Fruit fly (Drosophila melanogaster) whole organism, embryonic: ENCODE measurements around the gene CG16903.

ENCODE experiments used
- ATbp ChIP-seq: fragments of 200-800 bp; sonication (Bioruptor generic); optimal IDR thresholded peaks from 2 replicates; lab custom pipeline; 2017; ENCODE audit warnings: missing biosample characterization, mild to moderate bottlenecking, missing genetic modification characterization, missing genetic modification reagents
- CG10431 ChIP-seq: fragments of 200-800 bp; sonication (Bioruptor generic); optimal IDR thresholded peaks from 3 replicates; lab custom pipeline; 2018; ENCODE audit warnings: missing biosample characterization, mild to moderate bottlenecking, missing genetic modification characterization
- CG10543 ChIP-seq: fragments of 200-800 bp; sonication (Bioruptor generic); optimal IDR thresholded peaks from 3 replicates; lab custom pipeline; 2017; ENCODE audit warnings: missing biosample characterization, mild to moderate bottlenecking, missing genetic modification characterization, moderate library complexity
- CG12104 ChIP-seq: fragments of 200-800 bp; sonication (Bioruptor generic); optimal IDR thresholded peaks from 3 replicates; lab custom pipeline; 2016; ENCODE audit warnings: missing biosample characterization, missing genetic modification characterization
- CG13894 ChIP-seq: fragments of 200-800 bp; sonication (Bioruptor generic); optimal IDR thresholded peaks from 3 replicates; lab custom pipeline; 2018; ENCODE audit warnings: missing biosample characterization, mild to moderate bottlenecking, missing genetic modification characterization, moderate library complexity
- CG15011 ChIP-seq: fragments of 200-800 bp; sonication (Bioruptor generic); optimal IDR thresholded peaks from 3 replicates; lab custom pipeline; 2018; ENCODE audit warnings: missing biosample characterization, mild to moderate bottlenecking, missing genetic modification characterization
- CG15269 ChIP-seq: fragments of 200-800 bp; sonication (Bioruptor generic); optimal IDR thresholded peaks from 2 replicates; lab custom pipeline; 2018; ENCODE audit warnings: missing biosample characterization, mild to moderate bottlenecking, missing genetic modification characterization, moderate library complexity
- CG31224 ChIP-seq: fragments of 200-800 bp; sonication (Bioruptor generic); IDR thresholded peaks from 2 replicates; pipeline ENCODE4 v1.3.6; 2022; ENCODE audit warnings: missing biosample characterization, missing genetic modification characterization
- CG31388 ChIP-seq: fragments of 200-800 bp; sonication (Bioruptor generic); optimal IDR thresholded peaks from 2 replicates; lab custom pipeline; 2016; ENCODE audit warnings: missing biosample characterization, missing genetic modification characterization
- CG3407 ChIP-seq: fragments of 200-800 bp; sonication (Bioruptor generic); optimal IDR thresholded peaks from 2 replicates; lab custom pipeline; 2018; ENCODE audit warnings: missing biosample characterization, mild to moderate bottlenecking, missing genetic modification characterization
- CG5180 ChIP-seq: fragments of 200-800 bp; sonication (Bioruptor generic); optimal IDR thresholded peaks from 3 replicates; lab custom pipeline; 2017; ENCODE audit warnings: missing biosample characterization, missing genetic modification characterization, mild to moderate bottlenecking, moderate library complexity, missing genetic modification reagents
- CG6175 ChIP-seq: fragments of 200-800 bp; sonication (Bioruptor generic); IDR thresholded peaks from 3 replicates; pipeline ENCODE4 v1.3.6; 2022; ENCODE audit warnings: missing biosample characterization, missing genetic modification characterization
- CG6791 ChIP-seq: fragments of 200-800 bp; sonication (Bioruptor generic); IDR thresholded peaks from 3 replicates; pipeline ENCODE4 v1.3.6; 2022; ENCODE audit warnings: missing biosample characterization, missing genetic modification characterization; ENCODE audit not compliant: partially characterized antibody
- CG8944 ChIP-seq: fragments of 200-800 bp; sonication (Bioruptor generic); optimal IDR thresholded peaks from 3 replicates; lab custom pipeline; 2016; ENCODE audit warnings: missing biosample characterization, missing genetic modification characterization
- CG9817 ChIP-seq: fragments of 200-800 bp; sonication (Bioruptor generic); optimal IDR thresholded peaks from 2 replicates; lab custom pipeline; 2018; ENCODE audit warnings: missing biosample characterization, mild to moderate bottlenecking, missing genetic modification characterization, moderate library complexity
- CrebB ChIP-seq: fragments of 200-800 bp; sonication (Bioruptor generic); optimal IDR thresholded peaks from 3 replicates; lab custom pipeline; 2018; ENCODE audit warnings: missing biosample characterization, mild to moderate bottlenecking, missing genetic modification characterization
- D ChIP-seq, 2 experiments: fragments of 200-800 bp in 1 of 2; fragments of >200 bp in 1 of 2; sonication (Bioruptor generic) in 1 of 2; optimal IDR thresholded peaks; 2 replicates in 1 of 2; 3 replicates in 1 of 2; lab custom pipeline; 2017; ENCODE audit warnings: mild to moderate bottlenecking in 1 of 2, missing biosample characterization in 1 of 2, missing genetic modification characterization in 1 of 2, missing genetic modification reagents in 1 of 2
- Doc2 ChIP-seq: fragments of 200-800 bp; sonication (Bioruptor generic); IDR thresholded peaks from 2 replicates; pipeline ENCODE4 v1.3.6; 2022; ENCODE audit warnings: missing biosample characterization, missing genetic modification characterization
- Drgx ChIP-seq: fragments of 200-800 bp; sonication (Bioruptor generic); IDR thresholded peaks from 2 replicates; pipeline ENCODE4 v1.3.6; 2022; ENCODE audit warnings: missing biosample characterization, missing genetic modification characterization
- E2f1 ChIP-seq: fragments of 200-800 bp; sonication (Bioruptor generic); IDR thresholded peaks from 2 replicates; pipeline ENCODE4 v1.3.6; 2022; ENCODE audit warnings: missing biosample characterization, missing genetic modification characterization
- ERR ChIP-seq: fragments of 200-800 bp; sonication (Bioruptor generic); optimal IDR thresholded peaks from 2 replicates; lab custom pipeline; 2016; ENCODE audit warnings: missing biosample characterization, missing genetic modification characterization
- Ets65A ChIP-seq: fragments of 200-800 bp; sonication (Bioruptor generic); peaks from one replicate; lab custom pipeline; 2016; ENCODE audit warnings: missing biosample characterization, missing genetic modification characterization
- Fer2 ChIP-seq: fragments of 200-800 bp; sonication (Bioruptor generic); optimal IDR thresholded peaks from 2 replicates; lab custom pipeline; 2018; ENCODE audit warnings: missing biosample characterization, mild to moderate bottlenecking, missing genetic modification characterization, moderate library complexity
- Gug ChIP-seq: fragments of 200-800 bp; sonication (Bioruptor generic); IDR thresholded peaks from 4 replicates; pipeline ENCODE4 v1.3.6; 2022; ENCODE audit warnings: missing biosample characterization, missing genetic modification characterization
- Lhr ChIP-seq: fragments of 200-800 bp; sonication (Bioruptor generic); optimal IDR thresholded peaks from 3 replicates; lab custom pipeline; 2017; ENCODE audit warnings: mild to moderate bottlenecking, missing biosample characterization, missing genetic modification reagents, missing genetic modification characterization
- Med ChIP-seq: fragments of 200-800 bp; sonication (Bioruptor generic); peaks from one replicate; lab custom pipeline; 2016; ENCODE audit warnings: missing biosample characterization, missing genetic modification characterization, mild to moderate bottlenecking, inconsistent platforms, moderate library complexity
- NK7.1 ChIP-seq: fragments of 200-800 bp; sonication (Bioruptor generic); optimal IDR thresholded peaks from 3 replicates; lab custom pipeline; 2016; ENCODE audit warnings: missing biosample characterization, missing genetic modification characterization
- Rfx ChIP-seq: fragments of 200-800 bp; sonication (Bioruptor generic); IDR thresholded peaks from 2 replicates; pipeline ENCODE4 v1.3.6; 2022; ENCODE audit warnings: missing biosample characterization, missing genetic modification characterization
- Six4 ChIP-seq: fragments of 200-800 bp; sonication (Bioruptor generic); optimal IDR thresholded peaks from 2 replicates; lab custom pipeline; 2016; ENCODE audit warnings: missing biosample characterization, missing genetic modification characterization
- ara ChIP-seq: fragments of 200-800 bp; sonication (Bioruptor generic); IDR thresholded peaks from 2 replicates; pipeline ENCODE4 v1.3.6; 2022; ENCODE audit warnings: missing biosample characterization, missing genetic modification characterization
- az2 ChIP-seq: fragments of 200-800 bp; sonication (Bioruptor generic); optimal IDR thresholded peaks from 3 replicates; lab custom pipeline; 2016; ENCODE audit warnings: missing biosample characterization, missing genetic modification characterization
- cwo ChIP-seq: fragments of 200-800 bp; sonication (Bioruptor generic); optimal IDR thresholded peaks from 3 replicates; lab custom pipeline; 2017; ENCODE audit warnings: missing biosample characterization, missing genetic modification characterization, mild to moderate bottlenecking, moderate library complexity, missing genetic modification reagents
- danr ChIP-seq: fragments of 200-800 bp; sonication (Bioruptor generic); IDR thresholded peaks from 2 replicates; pipeline ENCODE4 v1.3.6; 2022; ENCODE audit warnings: missing biosample characterization, missing genetic modification characterization
- dpn ChIP-seq, 2 experiments: fragments of 200-800 bp; sonication (Bioruptor generic); optimal IDR thresholded peaks; 3 replicates each; lab custom pipeline; 2016; ENCODE audit warnings: missing biosample characterization in 2 of 2, missing genetic modification characterization in 2 of 2
- emc ChIP-seq: fragments of 200-800 bp; sonication (Bioruptor generic); optimal IDR thresholded peaks from 2 replicates; lab custom pipeline; 2016; ENCODE audit warnings: missing biosample characterization, missing genetic modification characterization
- grau ChIP-seq: fragments of 200-800 bp; optimal IDR thresholded peaks from 3 replicates; lab custom pipeline; 2019; ENCODE audit warnings: missing biosample characterization, mild to moderate bottlenecking, missing genetic modification characterization, moderate library complexity
- her ChIP-seq: fragments of 200-800 bp; sonication (Bioruptor generic); optimal IDR thresholded peaks from 2 replicates; lab custom pipeline; 2016; ENCODE audit warnings: missing biosample characterization, missing genetic modification characterization
- inv ChIP-seq: fragments of 200-800 bp; sonication (Bioruptor generic); IDR thresholded peaks from 2 replicates; pipeline ENCODE4 v1.3.6; 2022; ENCODE audit warnings: missing biosample characterization, missing genetic modification characterization; ENCODE audit not compliant: partially characterized antibody
- jing ChIP-seq: fragments of 200-800 bp; sonication (Bioruptor generic); optimal IDR thresholded peaks from 2 replicates; lab custom pipeline; 2018; ENCODE audit warnings: missing biosample characterization, mild to moderate bottlenecking, missing genetic modification characterization
- lola ChIP-seq, 3 experiments: fragments of >200 bp in 2 of 3; fragments of 200-800 bp in 1 of 3; sonication (Bioruptor generic) in 1 of 3; optimal IDR thresholded peaks; 2 replicates each; lab custom pipeline; 2017 to 2019; ENCODE audit warnings: missing biosample characterization in 3 of 3, missing genetic modification characterization in 3 of 3, mild to moderate bottlenecking in 1 of 3, moderate library complexity in 1 of 3
- nerfin-2 ChIP-seq: fragments of 200-800 bp; sonication (Bioruptor generic); IDR thresholded peaks from 2 replicates; pipeline ENCODE4 v1.3.6; 2022; ENCODE audit warnings: missing biosample characterization, missing genetic modification characterization; ENCODE audit not compliant: partially characterized antibody
- nmo ChIP-seq: fragments of 200-800 bp; sonication (Bioruptor generic); optimal IDR thresholded peaks from 2 replicates; lab custom pipeline; 2018; ENCODE audit warnings: missing biosample characterization, mild to moderate bottlenecking, missing genetic modification characterization, moderate library complexity
- peb ChIP-seq: fragments of 200-800 bp; sonication (Bioruptor generic); IDR thresholded peaks from 2 replicates; pipeline ENCODE4 v1.3.6; 2022; ENCODE audit warnings: missing biosample characterization, missing genetic modification characterization
- pita ChIP-seq: fragments of 200-800 bp; sonication (Bioruptor generic); optimal IDR thresholded peaks from 2 replicates; lab custom pipeline; 2017; ENCODE audit warnings: missing biosample characterization, mild to moderate bottlenecking, missing genetic modification characterization
- pnt ChIP-seq: fragments of 200-800 bp; sonication (Bioruptor generic); optimal IDR thresholded peaks from 3 replicates; lab custom pipeline; 2016; ENCODE audit warnings: missing biosample characterization, missing genetic modification characterization
- shn ChIP-seq: fragments of 200-800 bp; sonication (Bioruptor generic); optimal IDR thresholded peaks from 3 replicates; lab custom pipeline; 2016; ENCODE audit warnings: missing biosample characterization, missing genetic modification characterization
- trh ChIP-seq: fragments of 200-800 bp; sonication (Bioruptor generic); optimal IDR thresholded peaks from 2 replicates; lab custom pipeline; 2016; ENCODE audit warnings: missing biosample characterization, missing genetic modification characterization
- zen2 ChIP-seq: fragments of 200-800 bp; sonication (Bioruptor generic); IDR thresholded peaks from 3 replicates; pipeline ENCODE4 v1.3.6; 2022; ENCODE audit warnings: missing biosample characterization, missing genetic modification characterization; ENCODE audit not compliant: partially characterized antibody

CG16903 gene

dm6 chrX:2123965-2124688 is 43.9 kb upstream of the CG16903 start (continued):
- TF ChIP-seq danr (GFP tag; lab: Robert Waterston, UW) (peak; percentile 91), az2 (peak; percentile 94), CG6791 (GFP tag; lab: Robert Waterston, UW) (0 out of 3 replicates have a peak, but pooled peaks have one; percentile 38), zen2 (GFP tag; lab: Robert Waterston, UW) (no peak), Doc2 (GFP tag; lab: Robert Waterston, UW) (peak; percentile 67; the same call in 1 of the 2 replicates), ATbp (GFP tag; lab: Kevin White, UChicago) (peak; percentile 95), E2f1 (GFP tag; lab: Robert Waterston, UW) (peak; percentile 91), CG15269 (peak; percentile 97), peb (GFP tag; lab: Robert Waterston, UW) (peak; percentile 74), Gug (GFP tag; lab: Robert Waterston, UW) (peak; percentile 94), lola (GFP tag; optimal IDR thresholded peaks at IDR 0.05; lab: Kevin White, UChicago) (peak in 1 of 3 experiments; percentile 99), dpn (GFP tag; optimal IDR thresholded peaks at IDR 0.05; lab: Kevin White, UChicago) (peak; percentile 79 to 95), Rfx (GFP tag; lab: Robert Waterston, UW) (peak; percentile 91), shn (GFP tag; lab: Kevin White, UChicago) (peak; percentile 81), CG8944 (GFP tag; lab: Kevin White, UChicago) (peak; percentile 82), CrebB (peak; percentile 73), nmo (GFP tag; lab: Kevin White, UChicago) (peak; percentile 99), CG13894 (tag; lab: Kevin White, UChicago) (peak; percentile 86), CG9817 (peak; percentile 96), her (GFP tag; lab: Kevin White, UChicago) (peak; percentile 69), pnt (GFP tag; lab: Kevin White, UChicago) (peak; percentile 86), jing (GFP tag; lab: Kevin White, UChicago) (peak; percentile 87), ara (peak; percentile 90), NK7.1 (GFP tag; lab: Kevin White, UChicago) (peak; percentile 74), Lhr (GFP tag; lab: Kevin White, UChicago) (peak; percentile 69), Fer2 (tag; lab: Kevin White, UChicago) (peak; percentile 92), trh (GFP tag; lab: Kevin White, UChicago) (peak; percentile 86), inv (GFP tag; lab: Robert Waterston, UW) (peak; percentile 29; the same call in 1 of the 2 replicates), ERR (GFP tag; lab: Kevin White, UChicago) (no peak), D (optimal IDR thresholded peaks at IDR 0.05; lab: Kevin White, UChicago) (no peak), D (GFP tag; optimal IDR thresholded peaks at IDR 0.05; lab: Kevin White, UChicago) (peak; percentile 99), Med (peak; percentile 90), pita (GFP tag; lab: Kevin White, UChicago) (no peak), CG31388 (GFP tag; lab: Kevin White, UChicago) (peak; percentile 90), Drgx (peak; percentile 78), emc (GFP tag; lab: Kevin White, UChicago) (peak; percentile 39), Ets65A (GFP tag; lab: Kevin White, UChicago) (peak; percentile 94), Six4 (GFP tag; lab: Kevin White, UChicago) (peak; percentile 96), CG3407 (GFP tag; lab: Kevin White, UChicago) (peak; percentile 94), CG31224 (peak; percentile 87), CG10431 (GFP tag; lab: Kevin White, UChicago) (peak; percentile 94), CG10543 (GFP tag; lab: Kevin White, UChicago) (peak; percentile 99), CG6175 (GFP tag; lab: Robert Waterston, UW) (peak; percentile 81; the same call in 2 of the 3 replicates), CG15011 (GFP tag; lab: Kevin White, UChicago) (peak; percentile 77), nerfin-2 (no peak), CG5180 (GFP tag; lab: Kevin White, UChicago) (peak; percentile 88), cwo (peak; percentile 96), CG12104 (GFP tag; lab: Kevin White, UChicago) (peak; percentile 97), grau (tag; lab: Kevin White, UChicago) (peak; percentile 98)
